Worm (Caenorhabditis elegans) whole organism, midembryonic: ENCODE data around the gene nhr-126.

Source experiments
- T22C8.4 ChIP-seq: fragments of 200-800 bp; sonication (Bioruptor generic); IDR thresholded peaks from 2 replicates; pipeline ENCODE4 v1.3.6; 2022; ENCODE audit warnings: missing genetic modification characterization, missing compliant biosample characterization
- cog-1 ChIP-seq: sonication (generic microtip); optimal IDR thresholded peaks from 2 replicates; lab custom pipeline; 2016; ENCODE audit warnings: missing genetic modification characterization, missing compliant biosample characterization
- flt-1 ChIP-seq: fragments of 200-800 bp; sonication (Bioruptor generic); IDR thresholded peaks from 2 replicates; pipeline ENCODE4 v1.3.6; 2022; ENCODE audit warnings: missing genetic modification characterization, missing compliant biosample characterization
- klf-2 ChIP-seq: fragments of 200-800 bp; sonication (Bioruptor generic); conservative IDR thresholded peaks from 2 replicates; pipeline ENCODE4 v1.3.6; 2022; ENCODE audit warnings: missing genetic modification reagents, missing genetic modification characterization, missing compliant biosample characterization
- med-1 ChIP-seq: sonication (generic microtip); optimal IDR thresholded peaks from 2 replicates; lab custom pipeline; 2017; ENCODE audit warnings: missing genetic modification characterization, mild to moderate bottlenecking, missing compliant biosample characterization, antibody characterized with exemption, missing genetic modification reagents; ENCODE audit not compliant: insufficient read depth
- tab-1 ChIP-seq: fragments of 200-800 bp; sonication (Bioruptor generic); IDR thresholded peaks from 2 replicates; pipeline ENCODE4 v1.3.6; 2022; ENCODE audit warnings: missing genetic modification characterization, missing compliant biosample characterization
- ztf-23 ChIP-seq: fragments of 200-800 bp; sonication (Bioruptor generic); IDR thresholded peaks from 2 replicates; pipeline ENCODE4 v1.3.6; 2022; ENCODE audit warnings: missing genetic modification reagents, missing genetic modification characterization, missing compliant biosample characterization
- ztf-29 ChIP-seq: fragments of 200-800 bp; sonication (Bioruptor generic); IDR thresholded peaks from 2 replicates; pipeline ENCODE4 v1.3.6; 2022; ENCODE audit warnings: missing genetic modification reagents, missing genetic modification characterization, missing compliant biosample characterization

DNA sequence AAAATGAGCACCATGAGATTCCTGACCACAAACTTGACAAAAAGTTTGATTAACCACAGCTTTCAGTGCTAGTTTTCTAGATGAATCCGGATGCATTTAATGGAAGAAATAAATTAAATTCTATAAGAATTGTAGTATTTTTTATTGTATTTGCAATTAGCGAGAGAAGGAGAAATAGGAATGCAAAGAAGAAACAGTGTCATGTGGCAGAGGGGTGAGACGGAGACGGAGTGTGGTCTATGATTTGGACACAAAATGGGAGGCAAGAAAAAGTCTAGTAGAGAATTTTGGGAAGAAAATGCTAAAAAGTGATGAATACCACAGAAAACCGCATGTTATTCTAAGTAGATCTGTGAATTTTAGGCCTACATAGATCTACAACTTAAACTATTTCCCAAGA lies 49.2 kb downstream of the nhr-126 start, which contains the start of gene nhr-59:
- TF ChIP-seq tab-1 (GFP tag; lab: Robert Waterston, UW) = no peak
- no peak for TF ChIP-seq cog-1
- TF ChIP-seq flt-1 (GFP tag; lab: Robert Waterston, UW) = no peak
- no peak for TF ChIP-seq T22C8.4 (GFP tag; lab: Robert Waterston, UW)
- TF ChIP-seq ztf-29 (GFP tag; lab: Robert Waterston, UW) = no peak
- no peak for TF ChIP-seq ztf-23 (GFP tag; lab: Robert Waterston, UW)
- TF ChIP-seq med-1 = no peak
- no peak for TF ChIP-seq klf-2
